Fruit fly (Drosophila melanogaster) S2 (cell line): ENCODE data around the gene CG43288.

ENCODE experiments used
- CG8478 ChIP-seq: fragments of >200 bp; optimal IDR thresholded peaks from 2 replicates; lab custom pipeline; 2018
- CTCF ChIP-seq, 2 experiments: fragments of >200 bp; optimal IDR thresholded peaks; 2 replicates each; lab custom pipeline; 2018

DNA sequence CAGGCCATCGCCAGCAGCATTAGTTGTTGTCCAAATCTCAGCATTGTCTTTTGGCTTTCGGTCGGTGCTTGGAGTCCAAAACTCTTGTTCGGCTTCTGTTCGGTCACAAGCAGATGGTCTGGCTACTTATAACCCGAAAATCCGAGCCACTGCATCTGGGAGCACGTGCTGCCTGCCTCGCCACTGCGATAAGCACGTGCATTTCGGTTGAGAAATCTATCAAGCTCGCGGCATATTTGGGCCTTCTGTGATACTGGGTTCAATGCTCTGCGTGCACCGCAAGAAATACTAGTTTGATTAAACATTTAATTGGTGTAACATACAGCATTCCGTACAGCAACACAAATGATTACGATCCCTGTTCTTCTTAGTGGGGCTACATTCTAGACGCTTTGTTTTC lies 29.9 kb downstream of the CG43288 start, which contains the start of gene Femcoat:
- TF ChIP-seq CTCF (optimal IDR thresholded peaks at IDR 0.05; lab: Kevin White, UChicago) (no peak), CG8478 (lab: Kevin White, UChicago) (no peak)
